Worm (Caenorhabditis elegans): Measurements from ENCODE around the gene Y57A10C.9.
"Not testable (repeated sequence)": the region's sequence is repeated elsewhere in the genome, so short reads cannot be mapped to it uniquely, and the experiment has no call there.

Y57A10C.9 gene

ce11 chrII:12460602-12461453, 22.5 kb upstream of the Y57A10C.9 start, which contains the start of gene tag-280:
tag-280 (plus strand) TSS chrII:12460652.
- TF ChIP-seq cog-1 (tag; optimal IDR thresholded peaks at IDR 0.05), result no peak
- no peak for TF ChIP-seq med-1 (GFP tag; optimal IDR thresholded peaks at IDR 0.05; ENCODE audit: insufficient read depth)
- no peak for TF ChIP-seq T22C8.4 (GFP tag; IDR thresholded peaks at IDR 0.05)
- no peak for TF ChIP-seq ztf-23 (GFP tag; IDR thresholded peaks at IDR 0.05)
- no peak for TF ChIP-seq ztf-29 (GFP tag; IDR thresholded peaks at IDR 0.05)
- TF ChIP-seq klf-2 (GFP tag; conservative IDR thresholded peaks at IDR 0.05), result no peak
- TF ChIP-seq tab-1 (GFP tag; IDR thresholded peaks at IDR 0.05), result no peak
- no peak for TF ChIP-seq flt-1 (GFP tag; IDR thresholded peaks at IDR 0.05)
- TF ChIP-seq ref-1 (GFP tag; conservative IDR thresholded peaks at IDR 0.05), result no peak

- TF ChIP-seq ztf-23 (GFP tag; IDR thresholded peaks at IDR 0.05) (0 out of 2 replicates have a peak, but pooled peaks have one; percentile 44), ref-1 (GFP tag; conservative IDR thresholded peaks at IDR 0.05) (no peak), cog-1 (tag; optimal IDR thresholded peaks at IDR 0.05) (peak; percentile 48)
These were observed 21.1 kb upstream of the Y57A10C.9 start, which contains the start of gene tag-281 for ce11 chrII:12459422-12459821. tag-281 (plus strand) TSS chrII:12459761.

- TF ChIP-seq med-1 (GFP tag; optimal IDR thresholded peaks at IDR 0.05; ENCODE audit: insufficient read depth), result no peak
- no peak for TF ChIP-seq ref-1 (GFP tag; conservative IDR thresholded peaks at IDR 0.05)
- TF ChIP-seq T22C8.4 (GFP tag; IDR thresholded peaks at IDR 0.05), result no peak
- TF ChIP-seq tab-1 (GFP tag; IDR thresholded peaks at IDR 0.05), result no peak
- no peak for TF ChIP-seq ztf-29 (GFP tag; IDR thresholded peaks at IDR 0.05)
- no peak for TF ChIP-seq klf-2 (GFP tag; conservative IDR thresholded peaks at IDR 0.05)
- no peak for TF ChIP-seq ztf-23 (GFP tag; IDR thresholded peaks at IDR 0.05)
- TF ChIP-seq cog-1 (tag; optimal IDR thresholded peaks at IDR 0.05), result no peak
- TF ChIP-seq flt-1 (GFP tag; IDR thresholded peaks at IDR 0.05), result no peak
These were observed 18.9 kb upstream of the Y57A10C.9 start, which contains the start of gene sre-38 for ce11 chrII:12457275-12457674. sre-38 (plus strand) TSS chrII:12457575.

ce11 chrII:12456633-12457032, 18.3 kb upstream of the Y57A10C.9 start, which contains the start of gene sre-32:
sre-32 (minus strand) TSS chrII:12456733.
- 0 out of 2 replicates have a peak, but pooled peaks have one; percentile 42 for TF ChIP-seq tab-1 (GFP tag; IDR thresholded peaks at IDR 0.05)
- no peak for TF ChIP-seq cog-1 (tag; optimal IDR thresholded peaks at IDR 0.05)

- no peak for TF ChIP-seq med-1 (GFP tag; optimal IDR thresholded peaks at IDR 0.05; ENCODE audit: insufficient read depth)
- no peak for TF ChIP-seq T22C8.4 (GFP tag; IDR thresholded peaks at IDR 0.05)
- TF ChIP-seq ztf-23 (GFP tag; IDR thresholded peaks at IDR 0.05), result no peak
- TF ChIP-seq klf-2 (GFP tag; conservative IDR thresholded peaks at IDR 0.05), result no peak
These were observed 14.5 kb upstream of the Y57A10C.9 start, which contains the start of the genes sre-35 and sre-33 for ce11 chrII:12452754-12453352. sre-35 (minus strand) TSS chrII:12452854. sre-33 (plus strand) TSS chrII:12453302.

ce11 chrII:12449849-12450248, 11.5 kb upstream of the Y57A10C.9 start, which contains the start of gene sre-34:
sre-34 (plus strand) TSS chrII:12450149.
- TF ChIP-seq ztf-23 (GFP tag; IDR thresholded peaks at IDR 0.05) (no peak), cog-1 (tag; optimal IDR thresholded peaks at IDR 0.05) (no peak), flt-1 (GFP tag; IDR thresholded peaks at IDR 0.05) (no peak), ref-1 (GFP tag; conservative IDR thresholded peaks at IDR 0.05) (no peak), klf-2 (GFP tag; conservative IDR thresholded peaks at IDR 0.05) (no peak), T22C8.4 (GFP tag; IDR thresholded peaks at IDR 0.05) (no peak), ztf-29 (GFP tag; IDR thresholded peaks at IDR 0.05) (no peak), med-1 (GFP tag; optimal IDR thresholded peaks at IDR 0.05; ENCODE audit: insufficient read depth) (no peak), tab-1 (GFP tag; IDR thresholded peaks at IDR 0.05) (no peak)

- TF ChIP-seq klf-2 (GFP tag; conservative IDR thresholded peaks at IDR 0.05) (no peak), cog-1 (tag; optimal IDR thresholded peaks at IDR 0.05) (no peak), ztf-29 (GFP tag; IDR thresholded peaks at IDR 0.05) (no peak), flt-1 (GFP tag; IDR thresholded peaks at IDR 0.05) (no peak), tab-1 (GFP tag; IDR thresholded peaks at IDR 0.05) (no peak), T22C8.4 (GFP tag; IDR thresholded peaks at IDR 0.05) (no peak), ztf-23 (GFP tag; IDR thresholded peaks at IDR 0.05) (no peak), med-1 (GFP tag; optimal IDR thresholded peaks at IDR 0.05; ENCODE audit: insufficient read depth) (no peak), ref-1 (GFP tag; conservative IDR thresholded peaks at IDR 0.05) (no peak)
These were observed 9.9 kb upstream of the Y57A10C.9 start, which contains the start of gene srh-27 for ce11 chrII:12448241-12448640. srh-27 (plus strand) TSS chrII:12448541.

- TF ChIP-seq ztf-29 (GFP tag; IDR thresholded peaks at IDR 0.05) (no peak), flt-1 (GFP tag; IDR thresholded peaks at IDR 0.05) (no peak), ztf-23 (GFP tag; IDR thresholded peaks at IDR 0.05) (no peak), T22C8.4 (GFP tag; IDR thresholded peaks at IDR 0.05) (no peak), cog-1 (tag; optimal IDR thresholded peaks at IDR 0.05) (no peak), med-1 (GFP tag; optimal IDR thresholded peaks at IDR 0.05; ENCODE audit: insufficient read depth) (no peak), tab-1 (GFP tag; IDR thresholded peaks at IDR 0.05) (no peak), klf-2 (GFP tag; conservative IDR thresholded peaks at IDR 0.05) (no peak), ref-1 (GFP tag; conservative IDR thresholded peaks at IDR 0.05) (no peak)
These were observed 6.5 kb upstream of the Y57A10C.9 start, which contains the start of the genes W05H5.1 and pitr-6 for ce11 chrII:12444679-12445376. W05H5.1 (minus strand) TSS chrII:12444779. pitr-6 (plus strand) TSS chrII:12445326.

ce11 chrII:12441164-12441563, 2.8 kb upstream of the Y57A10C.9 start, which contains the start of gene Y57A10C.10:
Y57A10C.10 (minus strand) TSS chrII:12441264.
- TF ChIP-seq ztf-23 (GFP tag; IDR thresholded peaks at IDR 0.05); klf-2 (GFP tag; conservative IDR thresholded peaks at IDR 0.05); ref-1 (GFP tag; conservative IDR thresholded peaks at IDR 0.05): not testable (repeated sequence)
